Fruit fly (Drosophila melanogaster) Kc167 (cell line): ENCODE measurements around the gene CG32537.

ENCODE experiments used
- Myc ChIP-seq: fragments of >200 bp; optimal IDR thresholded peaks from 2 replicates; lab custom pipeline; 2017; ENCODE audit warnings: missing external identifiers
- Sin3A ChIP-seq: fragments of >200 bp; optimal IDR thresholded peaks from 2 replicates; lab custom pipeline; 2018; ENCODE audit warnings: missing external identifiers
- h ChIP-seq: fragments of >200 bp; optimal IDR thresholded peaks from 3 replicates; lab custom pipeline; 2018; ENCODE audit warnings: missing external identifiers
- insv ChIP-seq: fragments of >200 bp; optimal IDR thresholded peaks from 3 replicates; lab custom pipeline; 2018; ENCODE audit warnings: missing external identifiers
- psq ChIP-seq: fragments of >200 bp; optimal IDR thresholded peaks from 2 replicates; lab custom pipeline; 2017; ENCODE audit warnings: missing external identifiers
- ttk ChIP-seq: sonication (Bioruptor generic); optimal IDR thresholded peaks from 2 replicates; lab custom pipeline; 2017; ENCODE audit warnings: missing external identifiers

CG32537 gene

dm6 chrX:19247200-19248052 lies 28.9 kb downstream of the CG32537 start, which contains the start of gene CG7992:
CG7992 (minus strand) TSS chrX:19247250.
- TF ChIP-seq Sin3A (lab: Kevin White, UChicago) (no peak), h (no peak), psq (lab: Kevin White, UChicago) (no peak), insv (no peak), ttk (lab: Kevin White, UChicago) (no peak), Myc (no peak)

dm6 chrX:19243379-19243834 lies 32.9 kb downstream of the CG32537 start, which contains the start of gene CG7889:
CG7889 (plus strand) TSS chrX:19243631.
- TF ChIP-seq psq (lab: Kevin White, UChicago) (no peak), Sin3A (lab: Kevin White, UChicago) (no peak), Myc (no peak), insv (no peak), h (no peak), ttk (lab: Kevin White, UChicago) (no peak)

- no peak for TF ChIP-seq Myc
Observed at dm6 chrX:19241790-19242373, 34.5 kb downstream of the CG32537 start, which contains the start of gene CG14196. CG14196 (minus strand) TSS chrX:19241840.

- TF ChIP-seq psq (lab: Kevin White, UChicago) (no peak), insv (no peak), Sin3A (lab: Kevin White, UChicago) (no peak), Myc (no peak), ttk (lab: Kevin White, UChicago) (no peak), h (no peak)
Observed at dm6 chrX:19240230-19240839, 36.0 kb downstream of the CG32537 start.

- no peak for TF ChIP-seq h
- TF ChIP-seq Myc, result no peak
- no peak for TF ChIP-seq insv
- TF ChIP-seq psq (lab: Kevin White, UChicago), result no peak
- no peak for TF ChIP-seq Sin3A (lab: Kevin White, UChicago)
- no peak for TF ChIP-seq ttk (lab: Kevin White, UChicago)
Observed at dm6 chrX:19239365-19239764, 37.0 kb downstream of the CG32537 start.

dm6 chrX:19238613-19239012 lies 37.7 kb downstream of the CG32537 start:
- TF ChIP-seq psq (lab: Kevin White, UChicago) (no peak), insv (no peak), Sin3A (lab: Kevin White, UChicago) (no peak), h (no peak), Myc (no peak), ttk (lab: Kevin White, UChicago) (no peak)

dm6 chrX:19229855-19230433 lies 46.4 kb downstream of the CG32537 start:
- TF ChIP-seq Myc, result no peak
- TF ChIP-seq insv, result no peak
- TF ChIP-seq h, result no peak
- TF ChIP-seq Sin3A (lab: Kevin White, UChicago), result no peak
- no peak for TF ChIP-seq psq (lab: Kevin White, UChicago)
- no peak for TF ChIP-seq ttk (lab: Kevin White, UChicago)

dm6 chrX:19225304-19225640 lies 51.1 kb downstream of the CG32537 start:
- TF ChIP-seq h (no peak), Myc (no peak), insv (no peak), psq (lab: Kevin White, UChicago) (no peak), ttk (lab: Kevin White, UChicago) (no peak), Sin3A (lab: Kevin White, UChicago) (no peak)

- TF ChIP-seq Sin3A (lab: Kevin White, UChicago) (no peak), Myc (no peak), insv (no peak), ttk (lab: Kevin White, UChicago) (no peak), h (no peak), psq (lab: Kevin White, UChicago) (no peak)
Observed at dm6 chrX:19224580-19225303, 51.6 kb downstream of the CG32537 start.
